Fruit fly (Drosophila melanogaster) whole organism, wandering third instar larva: Measurements from ENCODE around the gene kdn.

Experiments
- OdsH ChIP-seq: fragments of 200-800 bp; sonication (Bioruptor generic); optimal IDR thresholded peaks from 2 replicates; lab custom pipeline; 2016; ENCODE audit warnings: missing biosample characterization, mild to moderate bottlenecking, missing genetic modification characterization
- Vsx2 ChIP-seq: fragments of 200-300, 225-300 bp; sonication (Bioruptor generic); optimal IDR thresholded peaks from 2 replicates; lab custom pipeline; 2018; ENCODE audit warnings: missing biosample characterization, missing genetic modification characterization; ENCODE audit not compliant: partially characterized antibody
- dmrt93B ChIP-seq: fragments of 200-800 bp; sonication (Bioruptor generic); optimal IDR thresholded peaks from 2 replicates; lab custom pipeline; 2018; ENCODE audit warnings: missing biosample characterization, mild to moderate bottlenecking, missing genetic modification characterization
- lola ChIP-seq: fragments of >200 bp; optimal IDR thresholded peaks from 2 replicates; lab custom pipeline; 2017; ENCODE audit warnings: missing biosample characterization, missing genetic modification characterization

- TF ChIP-seq dmrt93B (GFP tag; lab: Kevin White, UChicago): no peak
- TF ChIP-seq OdsH (GFP tag; lab: Kevin White, UChicago): no peak
- no peak for TF ChIP-seq Vsx2 (GFP tag; lab: Kevin White, UChicago)
- TF ChIP-seq lola (GFP tag; lab: Kevin White, UChicago): no peak
These were observed 6.4 kb downstream of the kdn start for dm6 chrX:6356748-6357397.
